Worm (Caenorhabditis elegans) whole organism, mixed stage, embryonic: ENCODE data around the gene C18E9.7.

ENCODE experiments used
- M03D4.4 ChIP-seq: sonication (generic microtip); optimal IDR thresholded peaks from 2 replicates; lab custom pipeline; 2017; ENCODE audit warnings: mild to moderate bottlenecking, missing genetic modification characterization, missing compliant biosample characterization
- cnd-1 ChIP-seq: fragments of 200-800 bp; sonication (Bioruptor generic); optimal IDR thresholded peaks from 2 replicates; lab custom pipeline; 2018; ENCODE audit warnings: mild to moderate bottlenecking, missing genetic modification characterization, missing compliant biosample characterization
- elt-3 ChIP-seq: fragments of 150-350 bp; optimal IDR thresholded peaks from 2 replicates; lab custom pipeline; 2014; ENCODE audit warnings: missing biosample characterization, missing genetic modification characterization
- flh-1 ChIP-seq: fragments of 200-800 bp; sonication (Bioruptor generic); optimal IDR thresholded peaks from 2 replicates; lab custom pipeline; 2018; ENCODE audit warnings: mild to moderate bottlenecking, missing genetic modification characterization, moderate library complexity, missing compliant biosample characterization
- nhr-12 ChIP-seq: fragments of 150-350 bp; optimal IDR thresholded peaks from 2 replicates; lab custom pipeline; 2014; ENCODE audit warnings: missing biosample characterization, missing genetic modification characterization
- tbx-8 ChIP-seq: fragments of 200-800 bp; sonication (Bioruptor generic); optimal IDR thresholded peaks from 2 replicates; lab custom pipeline; 2018; ENCODE audit warnings: mild to moderate bottlenecking, missing genetic modification characterization, moderate library complexity, missing compliant biosample characterization

DNA sequence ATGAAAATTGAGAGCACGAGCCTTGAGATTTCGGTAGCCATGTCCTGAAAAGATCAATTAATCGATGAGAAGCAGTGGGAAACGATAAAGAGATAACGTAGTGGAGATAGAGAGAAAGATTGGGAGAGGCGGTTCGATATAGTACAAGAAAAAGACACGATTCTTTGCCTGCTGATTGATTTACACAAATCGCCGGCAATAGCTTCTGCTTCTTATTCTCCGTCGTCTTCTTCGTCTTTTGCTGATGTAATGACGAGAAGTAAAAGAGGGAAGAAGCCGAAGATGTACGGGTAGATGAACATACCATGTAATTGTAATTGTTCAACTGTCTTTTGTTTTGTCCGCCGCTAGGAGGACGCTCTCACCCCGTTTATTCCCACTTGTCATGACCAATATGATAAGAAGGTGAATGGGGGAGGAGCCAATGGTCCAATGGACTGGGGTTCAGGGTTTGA, 46.7 kb upstream of the C18E9.7 start, which contains the start of gene F37B12.1:
- TF ChIP-seq cnd-1 (tag; lab: Kevin White, UChicago) (no peak), M03D4.4 (tag; lab: Kevin White, UChicago) (no peak), nhr-12 (tag; lab: Kevin White, UChicago) (no peak), tbx-8 (no peak), flh-1 (GFP tag; lab: Kevin White, UChicago) (no peak), elt-3 (tag; lab: Kevin White, UChicago) (no peak)
